Fruit fly (Drosophila melanogaster): ENCODE data around the gene Rab11.

- TF ChIP-seq ttk (GFP tag; IDR thresholded peaks at IDR 0.05) (no peak), pan (optimal IDR thresholded peaks at IDR 0.05) (no peak), pan (GFP tag; optimal IDR thresholded peaks at IDR 0.05 in 1 of 2, IDR thresholded peaks at IDR 0.05 in 1 of 2) (no peak), CG4360 (GFP tag; IDR thresholded peaks at IDR 0.05) (no peak), CG9876 (GFP tag; optimal IDR thresholded peaks at IDR 0.05) (no peak), Gug (GFP tag; IDR thresholded peaks at IDR 0.05) (no peak), lov (optimal IDR thresholded peaks at IDR 0.05) (no peak), lov (GFP tag; IDR thresholded peaks at IDR 0.05) (no peak), amos (GFP tag; IDR thresholded peaks at IDR 0.05; ENCODE audit: partially characterized antibody) (no peak), Jarid2 (GFP tag; optimal IDR thresholded peaks at IDR 0.05) (peak; percentile 8), nau (GFP tag; optimal IDR thresholded peaks at IDR 0.05) (peak; percentile 2), caup (GFP tag; optimal IDR thresholded peaks at IDR 0.05; ENCODE audit: severe bottlenecking) (no peak), insv (GFP tag; optimal IDR thresholded peaks at IDR 0.05) (peak in 1 of 2 experiments; percentile 82), CG11504 (tag; optimal IDR thresholded peaks at IDR 0.05) (no peak), H15 (GFP tag; IDR thresholded peaks at IDR 0.05) (no peak), Camta (GFP tag; optimal IDR thresholded peaks at IDR 0.05) (no peak)
These were observed 45.6 kb downstream of the Rab11 start for dm6 chr3R:21156572-21157480.

Data from whole organism, embryonic.